Worm (Caenorhabditis elegans) whole organism, L4/young adult: ENCODE measurements around the gene fbxb-92.
"Not testable (repeated sequence)": the region's sequence is repeated elsewhere in the genome, so short reads cannot be mapped to it uniquely, and the experiment has no call there.

Experiments
- W03F9.2 ChIP-seq: fragments of 150-350 bp; optimal IDR thresholded peaks from 2 replicates; lab custom pipeline; 2014; ENCODE audit warnings: missing biosample characterization, missing genetic modification characterization
- dao-5 ChIP-seq: sonication (generic microtip); optimal IDR thresholded peaks from 2 replicates; lab custom pipeline; 2016; ENCODE audit warnings: missing genotype, missing genetic modification characterization, moderate library complexity, missing compliant biosample characterization
- him-1 ChIP-seq: sonication (generic microtip); optimal IDR thresholded peaks from 2 replicates; lab custom pipeline; 2016; ENCODE audit warnings: missing genotype, missing genetic modification reagents, missing genetic modification characterization, missing compliant biosample characterization

Gene fbxb-92

ce11 chrII:3764486-3764885, 17.2 kb upstream of the fbxb-92 start, which contains the start of gene srx-112:
TSS of gene srx-112 (minus strand) at chrII:3764586.
- no peak for TF ChIP-seq W03F9.2 (tag; lab: Kevin White, UChicago)
- no peak for TF ChIP-seq dao-5 (tag; lab: Kevin White, UChicago)
- TF ChIP-seq him-1 (tag; lab: Kevin White, UChicago): no peak

ce11 chrII:3761599-3761998, 14.3 kb upstream of the fbxb-92 start, which contains the start of gene T24E12.6:
TSS of gene T24E12.6 (minus strand) at chrII:3761699.
- TF ChIP-seq dao-5, W03F9.2, him-1 (tag; lab: Kevin White, UChicago): not testable (repeated sequence)

ce11 chrII:3759010-3759409, 11.7 kb upstream of the fbxb-92 start, which contains the start of gene T24E12.12:
TSS of gene T24E12.12 (plus strand) at chrII:3759290.
- TF ChIP-seq W03F9.2 (tag; lab: Kevin White, UChicago) (no peak), dao-5 (tag; lab: Kevin White, UChicago) (no peak), him-1 (tag; lab: Kevin White, UChicago) (no peak)

- TF ChIP-seq him-1 (tag; lab: Kevin White, UChicago) (no peak), dao-5 (tag; lab: Kevin White, UChicago) (no peak), W03F9.2 (tag; lab: Kevin White, UChicago) (no peak)
Observed at ce11 chrII:3757499-3757898, 10.2 kb upstream of the fbxb-92 start, which contains the start of gene srx-111. TSS of gene srx-111 (plus strand) at chrII:3757799.

- no peak for TF ChIP-seq W03F9.2 (tag; lab: Kevin White, UChicago)
- no peak for TF ChIP-seq dao-5 (tag; lab: Kevin White, UChicago)
- no peak for TF ChIP-seq him-1 (tag; lab: Kevin White, UChicago)
Observed at ce11 chrII:3753598-3753997, 6.3 kb upstream of the fbxb-92 start, which contains the start of gene rcd-1. TSS of gene rcd-1 (plus strand) at chrII:3753898.

ce11 chrII:3752184-3752583, 4.9 kb upstream of the fbxb-92 start, which contains the start of gene sdz-11:
TSS of gene sdz-11 (minus strand) at chrII:3752284.
- TF ChIP-seq dao-5 (tag; lab: Kevin White, UChicago): no peak

- TF ChIP-seq W03F9.2 (tag; lab: Kevin White, UChicago) (no peak), dao-5 (tag; lab: Kevin White, UChicago) (no peak), him-1 (tag; lab: Kevin White, UChicago) (no peak)
Observed at ce11 chrII:3750685-3751084, 3.4 kb upstream of the fbxb-92 start, which contains the start of gene fbxb-91. TSS of gene fbxb-91 (minus strand) at chrII:3750785.

- no peak for TF ChIP-seq W03F9.2 (tag; lab: Kevin White, UChicago)
- no peak for TF ChIP-seq dao-5 (tag; lab: Kevin White, UChicago)
- TF ChIP-seq him-1 (tag; lab: Kevin White, UChicago): no peak
Observed at ce11 chrII:3748719-3749118, 1.4 kb upstream of the fbxb-92 start, which contains the start of gene fbxb-90. TSS of gene fbxb-90 (minus strand) at chrII:3748819.

- TF ChIP-seq him-1 (tag; lab: Kevin White, UChicago) (no peak), W03F9.2 (tag; lab: Kevin White, UChicago) (no peak), dao-5 (tag; lab: Kevin White, UChicago) (no peak)
Observed at ce11 chrII:3743684-3744200, 3.6 kb downstream of the fbxb-92 start, which contains the start of gene nta-1. TSS of gene nta-1 (minus strand) at chrII:3743814.

- TF ChIP-seq dao-5 (tag; lab: Kevin White, UChicago): no peak
- no peak for TF ChIP-seq W03F9.2 (tag; lab: Kevin White, UChicago)
- TF ChIP-seq him-1 (tag; lab: Kevin White, UChicago): no peak
Observed at ce11 chrII:3741584-3741983, 5.7 kb downstream of the fbxb-92 start, which contains the start of gene F12E12.1. TSS of gene F12E12.1 (plus strand) at chrII:3741884.

ce11 chrII:3739647-3740046, 7.7 kb downstream of the fbxb-92 start, which contains the start of gene F12E12.2:
TSS of gene F12E12.2 (plus strand) at chrII:3739947.
- TF ChIP-seq him-1 (tag; lab: Kevin White, UChicago) (no peak), W03F9.2 (tag; lab: Kevin White, UChicago) (no peak), dao-5 (tag; lab: Kevin White, UChicago) (no peak)

ce11 chrII:3736893-3737375, 10.4 kb downstream of the fbxb-92 start, which contains the start of gene F12E12.6:
TSS of gene F12E12.6 (minus strand) at chrII:3736943.
- TF ChIP-seq W03F9.2 (tag; lab: Kevin White, UChicago): no peak
- no peak for TF ChIP-seq him-1 (tag; lab: Kevin White, UChicago)
- TF ChIP-seq dao-5 (tag; lab: Kevin White, UChicago): no peak

- no peak for TF ChIP-seq him-1 (tag; lab: Kevin White, UChicago)
- TF ChIP-seq dao-5 (tag; lab: Kevin White, UChicago): no peak
- no peak for TF ChIP-seq W03F9.2 (tag; lab: Kevin White, UChicago)
Observed at ce11 chrII:3731723-3732122, 15.6 kb downstream of the fbxb-92 start, which contains the start of the genes sdz-12 and bath-31. TSS of gene sdz-12 (minus strand) at chrII:3731823. TSS of gene bath-31 (plus strand) at chrII:3731973.
